Worm (Caenorhabditis elegans) whole organism, mixed stage, embryonic: ENCODE data around the gene C41H7.9.

Experiments used
- ceh-39 ChIP-seq: fragments of 150-350 bp; optimal IDR thresholded peaks from 2 replicates; lab custom pipeline; 2014; ENCODE audit warnings: missing biosample characterization, missing genetic modification characterization
- ceh-43 ChIP-seq: fragments of 200-800 bp; sonication (Bioruptor generic); optimal IDR thresholded peaks from 2 replicates; lab custom pipeline; 2018; ENCODE audit warnings: mild to moderate bottlenecking, missing genetic modification characterization, moderate library complexity, missing compliant biosample characterization
- elt-1 ChIP-seq: sonication (generic microtip); optimal IDR thresholded peaks from 2 replicates; lab custom pipeline; 2017; ENCODE audit warnings: missing genetic modification characterization, mild to moderate bottlenecking, missing compliant biosample characterization, antibody characterized with exemption, moderate library complexity, borderline replicate concordance; ENCODE audit not compliant: insufficient read depth
- nhr-12 ChIP-seq: fragments of 150-350 bp; optimal IDR thresholded peaks from 2 replicates; lab custom pipeline; 2014; ENCODE audit warnings: missing biosample characterization, missing genetic modification characterization
- nhr-28 ChIP-seq: fragments of 150-350 bp; optimal IDR thresholded peaks from 2 replicates; lab custom pipeline; 2014; ENCODE audit warnings: missing biosample characterization, missing genetic modification characterization
- nhr-76 ChIP-seq: sonication (generic microtip); optimal IDR thresholded peaks from 2 replicates; lab custom pipeline; 2017; ENCODE audit warnings: missing biosample characterization, missing genetic modification characterization
- pha-4 ChIP-seq: fragments of 150-350 bp; optimal IDR thresholded peaks from 2 replicates; lab custom pipeline; 2018; ENCODE audit warnings: missing biosample characterization, missing genetic modification reagents, missing genetic modification characterization
- tbx-8 ChIP-seq: fragments of 200-800 bp; sonication (Bioruptor generic); optimal IDR thresholded peaks from 2 replicates; lab custom pipeline; 2018; ENCODE audit warnings: mild to moderate bottlenecking, missing genetic modification characterization, moderate library complexity, missing compliant biosample characterization
- unc-62 ChIP-seq: fragments of 150-350 bp; optimal IDR thresholded peaks from 2 replicates; lab custom pipeline; 2014; ENCODE audit warnings: missing biosample characterization, missing genetic modification reagents, missing genetic modification characterization

DNA sequence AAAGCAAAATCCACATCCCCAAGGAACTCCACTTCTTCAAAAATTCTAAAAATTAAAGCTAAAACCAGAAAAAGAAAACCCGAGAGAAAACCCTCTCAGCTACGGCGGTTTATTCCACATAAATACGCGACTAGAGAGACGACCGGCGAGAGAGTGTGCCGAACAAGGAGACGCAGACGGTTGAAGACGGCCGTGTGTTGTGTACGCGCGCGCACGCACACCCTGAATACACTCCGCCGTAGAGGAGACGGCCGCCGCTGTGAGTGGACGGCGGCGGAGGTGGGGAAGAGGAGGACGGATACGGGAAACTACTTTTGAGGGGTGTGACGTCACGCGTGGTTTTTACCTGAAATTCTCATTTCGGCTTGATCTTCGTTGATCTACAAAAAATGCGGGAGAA lies 42.6 kb upstream of the C41H7.9 start:
- TF ChIP-seq nhr-12 (tag; lab: Kevin White, UChicago) (no peak), tbx-8 (GFP tag; lab: Kevin White, UChicago) (no peak), ceh-39 (tag; lab: Kevin White, UChicago) (no peak), unc-62 (GFP tag; lab: Kevin White, UChicago) (no peak), ceh-43 (no peak), pha-4 (tag; lab: Kevin White, UChicago) (peak; percentile 10), elt-1 (tag; lab: Kevin White, UChicago) (no peak), nhr-28 (tag; lab: Kevin White, UChicago) (no peak), nhr-76 (tag; lab: Kevin White, UChicago) (no peak)
